Fruit fly (Drosophila melanogaster) whole organism, embryonic: ENCODE data around the gene Prim2.

Experiments used
- Atf6 ChIP-seq: fragments of 200-800 bp; sonication (Bioruptor generic); IDR thresholded peaks from 2 replicates; pipeline ENCODE4 v1.3.6; 2022; ENCODE audit warnings: missing biosample characterization, missing genetic modification characterization
- B-H1 ChIP-seq: fragments of 200-800 bp; sonication (Bioruptor generic); IDR thresholded peaks from 3 replicates; pipeline ENCODE4 v1.3.6; 2022; ENCODE audit warnings: missing biosample characterization, missing genetic modification characterization
- BEAF-32 ChIP-seq: fragments of 200-800 bp; sonication (Bioruptor generic); optimal IDR thresholded peaks from 3 replicates; lab custom pipeline; 2017; ENCODE audit warnings: missing biosample characterization, missing genetic modification characterization, mild to moderate bottlenecking, moderate library complexity, missing genetic modification reagents
- Bdp1 ChIP-seq: fragments of 200-800 bp; sonication (Bioruptor generic); optimal IDR thresholded peaks from 3 replicates; lab custom pipeline; 2016; ENCODE audit warnings: missing biosample characterization, missing genetic modification characterization
- CG10267 ChIP-seq: fragments of 200-800 bp; sonication (Bioruptor generic); optimal IDR thresholded peaks from 2 replicates; lab custom pipeline; 2018; ENCODE audit warnings: missing biosample characterization, mild to moderate bottlenecking, missing genetic modification characterization, moderate library complexity
- CG10543 ChIP-seq: fragments of 200-800 bp; sonication (Bioruptor generic); optimal IDR thresholded peaks from 3 replicates; lab custom pipeline; 2017; ENCODE audit warnings: missing biosample characterization, mild to moderate bottlenecking, missing genetic modification characterization, moderate library complexity
- CG10959 ChIP-seq: fragments of 200-800 bp; sonication (Bioruptor generic); IDR thresholded peaks from 2 replicates; pipeline ENCODE4 v1.3.6; 2022; ENCODE audit warnings: missing biosample characterization, missing genetic modification characterization
- CG11085 ChIP-seq: fragments of 200-800 bp; sonication (Bioruptor generic); IDR thresholded peaks from 2 replicates; pipeline ENCODE4 v1.3.6; 2022; ENCODE audit warnings: missing biosample characterization, missing genetic modification characterization
- CG11247 ChIP-seq: fragments of 200-800 bp; sonication (Bioruptor generic); IDR thresholded peaks from 2 replicates; pipeline ENCODE4 v1.3.6; 2022; ENCODE audit warnings: missing biosample characterization, missing genetic modification characterization
- CG11504 ChIP-seq: fragments of 200-800 bp; sonication (Bioruptor generic); optimal IDR thresholded peaks from 3 replicates; lab custom pipeline; 2019; ENCODE audit warnings: missing biosample characterization, mild to moderate bottlenecking, missing genetic modification characterization, moderate library complexity
- CG12071 ChIP-seq: fragments of 200-800 bp; sonication (Bioruptor generic); optimal IDR thresholded peaks from 3 replicates; lab custom pipeline; 2018; ENCODE audit warnings: missing biosample characterization, mild to moderate bottlenecking, missing genetic modification characterization
- CG12769 ChIP-seq: fragments of 200-800 bp; sonication (Bioruptor generic); optimal IDR thresholded peaks from 2 replicates; lab custom pipeline; 2019; ENCODE audit warnings: missing biosample characterization, mild to moderate bottlenecking, missing genetic modification characterization, moderate library complexity
- CG14710 ChIP-seq: fragments of 200-800 bp; sonication (Bioruptor generic); optimal IDR thresholded peaks from 3 replicates; lab custom pipeline; 2019; ENCODE audit warnings: missing biosample characterization, mild to moderate bottlenecking, missing genetic modification characterization, moderate library complexity
- CG1529 ChIP-seq: fragments of 200-800 bp; sonication (Bioruptor generic); optimal IDR thresholded peaks from 3 replicates; lab custom pipeline; 2018; ENCODE audit warnings: missing biosample characterization, missing genetic modification characterization
- CG1603 ChIP-seq: fragments of 200-800 bp; sonication (Bioruptor generic); optimal IDR thresholded peaks from 2 replicates; lab custom pipeline; 2019; ENCODE audit warnings: missing biosample characterization, mild to moderate bottlenecking, missing genetic modification characterization, moderate library complexity
- CG17568 ChIP-seq: fragments of 200-800 bp; sonication (Bioruptor generic); optimal IDR thresholded peaks from 2 replicates; lab custom pipeline; 2018; ENCODE audit warnings: missing biosample characterization, mild to moderate bottlenecking, missing genetic modification characterization, moderate library complexity
- CG30403 ChIP-seq: fragments of 200-800 bp; sonication (Bioruptor generic); optimal IDR thresholded peaks from 3 replicates; lab custom pipeline; 2016; ENCODE audit warnings: missing biosample characterization, missing genetic modification characterization
- CG32532 ChIP-seq: fragments of 200-800 bp; sonication (Bioruptor generic); IDR thresholded peaks from 2 replicates; pipeline ENCODE4 v1.3.6; 2022; ENCODE audit warnings: missing biosample characterization, missing genetic modification characterization
- CG32772 ChIP-seq: fragments of 200-800 bp; sonication (Bioruptor generic); IDR thresholded peaks from 2 replicates; pipeline ENCODE4 v1.3.6; 2022; ENCODE audit warnings: missing biosample characterization, missing genetic modification characterization
- CG6683 ChIP-seq: fragments of 200-800 bp; sonication (Bioruptor generic); optimal IDR thresholded peaks from 2 replicates; lab custom pipeline; 2017; ENCODE audit warnings: missing biosample characterization, mild to moderate bottlenecking, missing genetic modification characterization, missing genetic modification reagents
- CG6765 ChIP-seq: fragments of 200-800 bp; sonication (Bioruptor generic); optimal IDR thresholded peaks from 3 replicates; lab custom pipeline; 2017; ENCODE audit warnings: missing biosample characterization, mild to moderate bottlenecking, missing genetic modification characterization
- CG7745 ChIP-seq: fragments of 200-800 bp; sonication (Bioruptor generic); optimal IDR thresholded peaks from 2 replicates; lab custom pipeline; 2018; ENCODE audit warnings: missing biosample characterization, mild to moderate bottlenecking, missing genetic modification characterization, moderate library complexity
- CG7786 ChIP-seq: fragments of 200-800 bp; sonication (Bioruptor generic); optimal IDR thresholded peaks from 2 replicates; lab custom pipeline; 2016; ENCODE audit warnings: missing biosample characterization, missing genetic modification characterization
- CG7963 ChIP-seq: fragments of 200-800 bp; sonication (Bioruptor generic); IDR thresholded peaks from 3 replicates; pipeline ENCODE4 v1.3.6; 2022; ENCODE audit warnings: missing biosample characterization, missing genetic modification characterization; ENCODE audit not compliant: partially characterized antibody
- CG8089 ChIP-seq: fragments of 200-800 bp; sonication (Bioruptor generic); optimal IDR thresholded peaks from 3 replicates; lab custom pipeline; 2016; ENCODE audit warnings: missing biosample characterization, missing genetic modification characterization
- CG9932 ChIP-seq: fragments of 200-800 bp; sonication (Bioruptor generic); IDR thresholded peaks from 2 replicates; pipeline ENCODE4 v1.3.6; 2022; ENCODE audit warnings: missing biosample characterization, missing genetic modification characterization
- CrebB ChIP-seq: fragments of 200-800 bp; sonication (Bioruptor generic); optimal IDR thresholded peaks from 3 replicates; lab custom pipeline; 2018; ENCODE audit warnings: missing biosample characterization, mild to moderate bottlenecking, missing genetic modification characterization
- Doc2 ChIP-seq: fragments of 200-800 bp; sonication (Bioruptor generic); IDR thresholded peaks from 2 replicates; pipeline ENCODE4 v1.3.6; 2022; ENCODE audit warnings: missing biosample characterization, missing genetic modification characterization
- Gsc ChIP-seq: fragments of 200-800 bp; sonication (Bioruptor generic); IDR thresholded peaks from 2 replicates; pipeline ENCODE4 v1.3.6; 2022; ENCODE audit warnings: missing biosample characterization, missing genetic modification characterization
- Hsf ChIP-seq: fragments of 200-800 bp; sonication (Bioruptor generic); optimal IDR thresholded peaks from 3 replicates; lab custom pipeline; 2016; ENCODE audit warnings: missing biosample characterization, missing genetic modification characterization
- Neu2 ChIP-seq: fragments of 200-800 bp; sonication (Bioruptor generic); optimal IDR thresholded peaks from 3 replicates; lab custom pipeline; 2016; ENCODE audit warnings: missing biosample characterization, missing genetic modification characterization, borderline replicate concordance
- Ptx1 ChIP-seq: fragments of 200-800 bp; sonication (Bioruptor generic); IDR thresholded peaks from 2 replicates; pipeline ENCODE4 v1.3.6; 2022; ENCODE audit warnings: missing biosample characterization, missing genetic modification characterization
- Stat92E ChIP-seq, 3 experiments: fragments of >200 bp in 2 of 3; fragments of 200-800 bp in 1 of 3; sonication (Bioruptor generic) in 1 of 3; optimal IDR thresholded peaks; 2 replicates each; lab custom pipeline; 2017 to 2019; ENCODE audit warnings: missing biosample characterization in 3 of 3, missing genetic modification characterization in 3 of 3, mild to moderate bottlenecking in 1 of 3, moderate library complexity in 1 of 3
- Usf ChIP-seq: fragments of 200-800 bp; sonication (Bioruptor generic); optimal IDR thresholded peaks from 2 replicates; lab custom pipeline; 2017; ENCODE audit warnings: missing genotype, missing biosample characterization, missing genetic modification characterization
- al ChIP-seq: fragments of 200-800 bp; sonication (Bioruptor generic); IDR thresholded peaks from 2 replicates; pipeline ENCODE4 v1.3.6; 2022; ENCODE audit warnings: missing biosample characterization, missing genetic modification characterization
- cg ChIP-seq: fragments of 200-800 bp; sonication (Bioruptor generic); optimal IDR thresholded peaks from 3 replicates; lab custom pipeline; 2019; ENCODE audit warnings: missing biosample characterization, mild to moderate bottlenecking, missing genetic modification characterization, moderate library complexity
- chn ChIP-seq: fragments of 200-800 bp; sonication (Bioruptor generic); optimal IDR thresholded peaks from 2 replicates; lab custom pipeline; 2016; ENCODE audit warnings: missing biosample characterization, missing genetic modification characterization
- cwo ChIP-seq: fragments of 200-800 bp; sonication (Bioruptor generic); optimal IDR thresholded peaks from 3 replicates; lab custom pipeline; 2017; ENCODE audit warnings: missing biosample characterization, missing genetic modification characterization, mild to moderate bottlenecking, moderate library complexity, missing genetic modification reagents
- dysf ChIP-seq: fragments of 200-800 bp; sonication (Bioruptor generic); IDR thresholded peaks from 3 replicates; pipeline ENCODE4 v1.3.6; 2022; ENCODE audit warnings: missing biosample characterization, missing genetic modification characterization
- ken ChIP-seq: fragments of 200-800 bp; sonication (Bioruptor generic); IDR thresholded peaks from 3 replicates; pipeline ENCODE4 v1.3.6; 2022; ENCODE audit warnings: missing biosample characterization, missing genetic modification characterization
- maf-S ChIP-seq: fragments of 200-800 bp; sonication (Bioruptor generic); optimal IDR thresholded peaks from 2 replicates; lab custom pipeline; 2016; ENCODE audit warnings: missing biosample characterization, missing genetic modification characterization
- nerfin-1 ChIP-seq: fragments of 200-800 bp; sonication (Bioruptor generic); optimal IDR thresholded peaks from 3 replicates; lab custom pipeline; 2019; ENCODE audit warnings: missing biosample characterization, mild to moderate bottlenecking, missing genetic modification characterization, moderate library complexity
- onecut ChIP-seq: fragments of 200-800 bp; sonication (Bioruptor generic); IDR thresholded peaks from 2 replicates; pipeline ENCODE4 v1.3.6; 2022; ENCODE audit warnings: missing biosample characterization, missing genetic modification characterization
- rib ChIP-seq: fragments of 200-800 bp; sonication (Bioruptor generic); IDR thresholded peaks from 2 replicates; pipeline ENCODE4 v1.3.6; 2022; ENCODE audit warnings: missing biosample characterization, missing genetic modification characterization
- sqz ChIP-seq: fragments of 200-800 bp; sonication (Bioruptor generic); optimal IDR thresholded peaks from 3 replicates; lab custom pipeline; 2018; ENCODE audit warnings: missing biosample characterization, mild to moderate bottlenecking, missing genetic modification characterization
- tup ChIP-seq: fragments of 200-800 bp; sonication (Bioruptor generic); optimal IDR thresholded peaks from 2 replicates; lab custom pipeline; 2016; ENCODE audit warnings: missing biosample characterization, mild to moderate bottlenecking, missing genetic modification characterization, moderate library complexity
- wek ChIP-seq: fragments of 200-800 bp; sonication (Bioruptor generic); optimal IDR thresholded peaks from 3 replicates; lab custom pipeline; 2018; ENCODE audit warnings: missing biosample characterization, mild to moderate bottlenecking, missing genetic modification characterization, moderate library complexity

The Prim2 gene

dm6 chr3L:20376564-20376920 is 15.2 kb upstream of the Prim2 start:
- TF ChIP-seq cg (GFP tag; lab: Kevin White, UChicago) (peak; percentile 5), chn (GFP tag; lab: Kevin White, UChicago) (no peak), CG10959 (GFP tag; lab: Robert Waterston, UW) (no peak), Ptx1 (GFP tag; lab: Robert Waterston, UW) (no peak), CG32532 (no peak), nerfin-1 (tag; lab: Kevin White, UChicago) (peak; percentile 45), onecut (GFP tag; lab: Robert Waterston, UW) (peak; percentile 73)

DNA sequence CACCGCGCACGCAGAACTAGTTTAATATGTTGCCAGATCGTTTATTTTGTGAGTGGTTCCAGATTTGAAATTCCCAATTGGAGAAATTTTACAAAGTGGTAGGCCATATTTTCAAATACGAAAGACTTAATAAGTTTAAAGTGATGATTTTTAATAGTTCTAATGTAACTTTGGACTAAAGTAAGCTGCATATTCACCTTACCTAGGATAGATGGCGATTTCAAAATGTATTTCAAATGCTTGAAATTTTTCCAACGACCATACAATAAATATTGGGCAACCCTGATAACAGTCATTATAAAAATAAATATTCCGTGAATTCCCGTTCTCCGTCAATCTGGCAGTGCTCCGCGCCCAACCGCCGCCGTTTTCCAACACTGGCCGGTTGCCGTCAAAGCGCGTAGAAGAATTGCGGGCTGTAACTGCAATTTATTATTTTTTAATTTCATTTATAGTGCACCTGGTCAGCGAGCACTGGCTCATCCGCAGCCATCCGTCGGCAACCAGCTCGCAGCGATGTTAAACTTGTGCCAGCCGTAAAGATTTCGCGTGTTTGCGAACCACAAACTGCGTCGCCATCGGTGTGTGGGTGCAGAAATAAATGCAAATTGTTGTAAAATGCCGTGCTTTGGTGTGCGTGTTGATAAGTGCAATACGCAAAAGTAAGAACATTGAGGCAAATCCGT is 14.6 kb upstream of the Prim2 start, which contains the start of the genes Ide and RhoBTB:
TSS of gene Ide (minus strand) at position 19 of the 686 bp plus-strand sequence.
TSS of gene RhoBTB (plus strand) at position 365 of the 686 bp plus-strand sequence.
- peak; percentile 6 for TF ChIP-seq CG6683 (GFP tag; lab: Kevin White, UChicago)
- peak; percentile 58 for TF ChIP-seq BEAF-32
- peak; percentile 58 for TF ChIP-seq cwo (GFP tag; lab: Kevin White, UChicago)
- peak; percentile 86 for TF ChIP-seq chn (GFP tag; lab: Kevin White, UChicago)
- peak; percentile 67 for TF ChIP-seq CG32772 (GFP tag; lab: Robert Waterston, UW)
- peak; percentile 77 for TF ChIP-seq CG12769
- peak; percentile 69 for TF ChIP-seq CG11247 (GFP tag; lab: Robert Waterston, UW)
- TF ChIP-seq Atf6 = peak; percentile 63; the same call in 1 of the 2 replicates
- peak; percentile 85 for TF ChIP-seq CG10543
- TF ChIP-seq Hsf (GFP tag; lab: Kevin White, UChicago) = peak; percentile 84
- peak; percentile 77 for TF ChIP-seq CG8089 (GFP tag; lab: Kevin White, UChicago)
- peak; percentile 87 for TF ChIP-seq CG14710 (tag; lab: Kevin White, UChicago)
- no peak for TF ChIP-seq sqz (GFP tag; lab: Kevin White, UChicago)
- TF ChIP-seq CG11085 (GFP tag; lab: Robert Waterston, UW) = peak; percentile 84
- peak; percentile 94 for TF ChIP-seq CG9932 (GFP tag; lab: Robert Waterston, UW)
- TF ChIP-seq CG6765 (GFP tag; lab: Kevin White, UChicago) = no peak
- TF ChIP-seq CG1603 (tag; lab: Kevin White, UChicago) = no peak
- TF ChIP-seq maf-S (GFP tag; lab: Kevin White, UChicago) = peak; percentile 84
- TF ChIP-seq CG12071 (GFP tag; lab: Kevin White, UChicago) = peak; percentile 17
- peak; percentile 82 for TF ChIP-seq CG32532
- no peak for TF ChIP-seq CG7963 (GFP tag; lab: Robert Waterston, UW)
- TF ChIP-seq Neu2 = no peak
- TF ChIP-seq tup = peak; percentile 47
- TF ChIP-seq al (GFP tag; lab: Robert Waterston, UW) = peak; percentile 80
- TF ChIP-seq ken (GFP tag; lab: Robert Waterston, UW) = peak; percentile 46; the same call in 1 of the 3 replicates
- TF ChIP-seq Stat92E (GFP tag; optimal IDR thresholded peaks at IDR 0.05; lab: Kevin White, UChicago) = no peak
- TF ChIP-seq B-H1 (GFP tag; lab: Robert Waterston, UW) = no peak
- peak; percentile 43; the same call in 1 of the 2 replicates for TF ChIP-seq Gsc (GFP tag; lab: Robert Waterston, UW)
- TF ChIP-seq CG30403 (GFP tag; lab: Kevin White, UChicago) = peak; percentile 93
- peak; percentile 76 for TF ChIP-seq Usf
- TF ChIP-seq wek (GFP tag; lab: Kevin White, UChicago) = peak; percentile 37
- TF ChIP-seq CG17568 (GFP tag; lab: Kevin White, UChicago) = no peak
- TF ChIP-seq CG11504 (tag; lab: Kevin White, UChicago) = no peak
- TF ChIP-seq rib = peak; percentile 32; the same call in 1 of the 2 replicates
- TF ChIP-seq Doc2 = peak; percentile 48; the same call in 1 of the 2 replicates
- peak; percentile 4 for TF ChIP-seq CrebB (tag; lab: Kevin White, UChicago)
- TF ChIP-seq CG10267 = peak; percentile 95
- TF ChIP-seq CG1529 = peak; percentile 5
- TF ChIP-seq CG7786 = peak; percentile 90
- no peak for TF ChIP-seq CG7745 (tag; lab: Kevin White, UChicago)
- peak; percentile 83 for TF ChIP-seq dysf
- peak; percentile 63 for TF ChIP-seq Bdp1 (GFP tag; lab: Kevin White, UChicago)
